Worm (Caenorhabditis elegans): ENCODE measurements around the gene F32D8.8.

Gene F32D8.8

ce11 chrV:10897172-10897571 is 5.4 kb downstream of the F32D8.8 start (continued):
- TF ChIP-seq skn-1 (tag; optimal IDR thresholded peaks at IDR 0.05) (peak; percentile 97), lin-13 (GFP tag; optimal IDR thresholded peaks at IDR 0.05) (peak; percentile 99), unc-62 (GFP tag; optimal IDR thresholded peaks at IDR 0.05) (peak; percentile 54), sptf-1 (tag; optimal IDR thresholded peaks at IDR 0.05) (no peak), lsy-2 (tag; optimal IDR thresholded peaks at IDR 0.05) (peak; percentile 97), efl-3 (GFP tag; optimal IDR thresholded peaks at IDR 0.05) (peak; percentile 98), lin-15B (tag; optimal IDR thresholded peaks at IDR 0.05) (peak; percentile 98), aly-2 (tag; optimal IDR thresholded peaks at IDR 0.05) (peak; percentile 92), ztf-11 (tag; optimal IDR thresholded peaks at IDR 0.05) (peak; percentile 56 to 97), ceh-8 (GFP tag; optimal IDR thresholded peaks at IDR 0.05) (peak; percentile 98), nhr-77 (tag; optimal IDR thresholded peaks at IDR 0.05) (peak; percentile 97), Y116A8C.19 (tag; optimal IDR thresholded peaks at IDR 0.05; ENCODE audit: borderline replicate concordance) (peak; percentile 59), C34B4.2 (tag; optimal IDR thresholded peaks at IDR 0.05) (peak; percentile 94), F16B12.6 (tag; optimal IDR thresholded peaks at IDR 0.05) (peak; percentile 71), alr-1 (tag; optimal IDR thresholded peaks at IDR 0.05; ENCODE audit: borderline replicate concordance) (no peak), nhr-85 (tag) (peak; percentile 100), unc-98 (GFP tag; IDR thresholded peaks at IDR 0.05) (peak; percentile 61; the same call in 1 of the 2 replicates), pqm-1 (tag; optimal IDR thresholded peaks at IDR 0.05) (no peak), hlh-17 (GFP tag; optimal IDR thresholded peaks at IDR 0.05; ENCODE audit: borderline replicate concordance) (peak; percentile 37), fkh-10 (GFP tag; optimal IDR thresholded peaks at IDR 0.05) (peak; percentile 96), fkh-8 (tag; optimal IDR thresholded peaks at IDR 0.05) (peak; percentile 99), lir-3 (tag; optimal IDR thresholded peaks at IDR 0.05; ENCODE audit: poor library complexity) (peak; percentile 94), nhr-76 (tag; optimal IDR thresholded peaks at IDR 0.05) (peak; percentile 99), lin-14 (GFP tag; optimal IDR thresholded peaks at IDR 0.05) (peak; percentile 99), egl-13 (tag; optimal IDR thresholded peaks at IDR 0.05) (peak; percentile 98), pag-3 (tag; optimal IDR thresholded peaks at IDR 0.05; ENCODE audit: borderline replicate concordance, insufficient read depth) (no peak), xbp-1 (tag; optimal IDR thresholded peaks at IDR 0.05) (peak; percentile 99), elt-2 (tag; optimal IDR thresholded peaks at IDR 0.05) (peak; percentile 97), mab-9 (GFP tag; IDR thresholded peaks at IDR 0.05) (peak; percentile 96), egl-27 (tag; optimal IDR thresholded peaks at IDR 0.05) (peak; percentile 83 to 87), nhr-84 (tag; optimal IDR thresholded peaks at IDR 0.05) (peak; percentile 45), mep-1 (tag; optimal IDR thresholded peaks at IDR 0.05) (peak; percentile 99), C16A3.4 (tag; optimal IDR thresholded peaks at IDR 0.05) (peak; percentile 98), dsc-1 (tag; optimal IDR thresholded peaks at IDR 0.05) (peak; percentile 99), zip-4 (GFP tag; optimal IDR thresholded peaks at IDR 0.05) (peak; percentile 94), nhr-90 (tag; optimal IDR thresholded peaks at IDR 0.05; ENCODE audit: poor library complexity) (peak; percentile 99), C04F5.9 (tag; optimal IDR thresholded peaks at IDR 0.05) (peak; percentile 96), ces-1 (GFP tag; optimal IDR thresholded peaks at IDR 0.05) (no peak), tbx-2 (tag; optimal IDR thresholded peaks at IDR 0.05) (peak; percentile 99), efl-1 (optimal IDR thresholded peaks at IDR 0.05) (peak; percentile 100), efl-1 (GFP tag; optimal IDR thresholded peaks at IDR 0.05 in 1 of 2) (peak; percentile 100), mdl-1 (tag; optimal IDR thresholded peaks at IDR 0.05) (peak; percentile 43 to 97), ceh-63 (GFP tag; optimal IDR thresholded peaks at IDR 0.05) (peak; percentile 89), ama-1 (optimal IDR thresholded peaks at IDR 0.05) (peak; percentile 79), blmp-1 (tag; optimal IDR thresholded peaks at IDR 0.05) (peak; percentile 92)

DNA sequence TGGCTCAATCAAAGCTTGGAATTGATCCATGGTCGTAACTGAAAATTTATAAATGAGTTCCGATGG is 5.6 kb downstream of the F32D8.8 start, which contains the start of gene sec-61.G:
TSS of gene sec-61.G (minus strand) at position 38 of the 66 bp plus-strand sequence.
- no peak for TF ChIP-seq swsn-7 (tag; optimal IDR thresholded peaks at IDR 0.05)
- no peak for TF ChIP-seq unc-30 (tag; optimal IDR thresholded peaks at IDR 0.05)
- no peak for TF ChIP-seq pax-3 (tag; optimal IDR thresholded peaks at IDR 0.05)
- TF ChIP-seq F16B12.6 (tag; optimal IDR thresholded peaks at IDR 0.05): no peak
- TF ChIP-seq mef-2 (tag; optimal IDR thresholded peaks at IDR 0.05): no peak
- TF ChIP-seq egl-13 (tag; optimal IDR thresholded peaks at IDR 0.05): no peak
- no peak for TF ChIP-seq ceh-8 (GFP tag; optimal IDR thresholded peaks at IDR 0.05)
- no peak for TF ChIP-seq hpl-2 (GFP tag; optimal IDR thresholded peaks at IDR 0.05)
- no peak for TF ChIP-seq efl-3 (GFP tag; optimal IDR thresholded peaks at IDR 0.05)
- no peak for TF ChIP-seq hlh-17 (GFP tag; optimal IDR thresholded peaks at IDR 0.05; ENCODE audit: borderline replicate concordance)
- TF ChIP-seq fkh-8 (tag; optimal IDR thresholded peaks at IDR 0.05): no peak
